Worm (Caenorhabditis elegans) whole organism, late embryonic: ENCODE results near the gene C14B1.2.

ENCODE experiments used
- C08G9.2 ChIP-seq: sonication (generic microtip); optimal IDR thresholded peaks from 2 replicates; lab custom pipeline; 2016; ENCODE audit warnings: mild to moderate bottlenecking, missing genetic modification characterization, moderate library complexity, missing compliant biosample characterization
- Y22D7AL.16 ChIP-seq: sonication (generic microtip); optimal IDR thresholded peaks from 2 replicates; lab custom pipeline; 2016; ENCODE audit warnings: missing genetic modification characterization, missing compliant biosample characterization
- ama-1 ChIP-seq: fragments of 150-350 bp; optimal IDR thresholded peaks from 2 replicates; lab custom pipeline; 2014
- ceh-2 ChIP-seq: sonication (generic microtip); optimal IDR thresholded peaks from 2 replicates; lab custom pipeline; 2016; ENCODE audit warnings: missing genotype, missing genetic modification characterization, missing compliant biosample characterization
- ceh-9 ChIP-seq: sonication (generic microtip); optimal IDR thresholded peaks from 2 replicates; lab custom pipeline; 2016; ENCODE audit warnings: mild to moderate bottlenecking, missing genetic modification characterization, inconsistent platforms, missing compliant biosample characterization
- che-1 ChIP-seq: sonication (generic microtip); optimal IDR thresholded peaks from 2 replicates; lab custom pipeline; 2016; ENCODE audit warnings: mild to moderate bottlenecking, missing genetic modification characterization, missing compliant biosample characterization
- hlh-13 ChIP-seq: fragments of 200-800 bp; sonication (Bioruptor generic); optimal IDR thresholded peaks from 2 replicates; lab custom pipeline; 2018; ENCODE audit warnings: mild to moderate bottlenecking, missing genetic modification characterization, missing compliant biosample characterization
- pag-3 ChIP-seq: sonication (generic microtip); optimal IDR thresholded peaks from 2 replicates; lab custom pipeline; 2016; ENCODE audit warnings: missing compliant biosample characterization, missing genetic modification characterization, borderline replicate concordance
- pat-9 ChIP-seq: fragments of 200-800 bp; sonication (Bioruptor generic); optimal IDR thresholded peaks from 2 replicates; lab custom pipeline; 2018; ENCODE audit warnings: mild to moderate bottlenecking, missing genetic modification characterization, moderate library complexity, missing compliant biosample characterization
- pha-2 ChIP-seq: sonication (generic microtip); optimal IDR thresholded peaks from 2 replicates; lab custom pipeline; 2017; ENCODE audit warnings: mild to moderate bottlenecking, missing genetic modification characterization, missing compliant biosample characterization
- pqm-1 ChIP-seq: sonication (generic microtip); optimal IDR thresholded peaks from 2 replicates; lab custom pipeline; 2016; ENCODE audit warnings: missing genetic modification characterization, missing compliant biosample characterization
- sox-4 ChIP-seq: sonication (generic microtip); optimal IDR thresholded peaks from 2 replicates; lab custom pipeline; 2017; ENCODE audit warnings: mild to moderate bottlenecking, missing genetic modification characterization, inconsistent platforms, missing compliant biosample characterization
- tbx-7 ChIP-seq: sonication (generic microtip); optimal IDR thresholded peaks from 2 replicates; lab custom pipeline; 2016; ENCODE audit warnings: missing genotype, missing genetic modification characterization, missing compliant biosample characterization
- unc-3 ChIP-seq, 2 experiments: fragments of 200-800 bp in 1 of 2; sonication (Bioruptor generic) in 1 of 2; sonication (generic microtip) in 1 of 2; conservative IDR thresholded peaks in 1 of 2; optimal IDR thresholded peaks in 1 of 2; 2 replicates each; pipeline versions ENCODE4 v1.3.6 to Lab custom; 2016 to 2022; ENCODE audit warnings: missing compliant biosample characterization in 2 of 2, missing genetic modification characterization in 2 of 2, missing genetic modification reagents in 1 of 2

DNA sequence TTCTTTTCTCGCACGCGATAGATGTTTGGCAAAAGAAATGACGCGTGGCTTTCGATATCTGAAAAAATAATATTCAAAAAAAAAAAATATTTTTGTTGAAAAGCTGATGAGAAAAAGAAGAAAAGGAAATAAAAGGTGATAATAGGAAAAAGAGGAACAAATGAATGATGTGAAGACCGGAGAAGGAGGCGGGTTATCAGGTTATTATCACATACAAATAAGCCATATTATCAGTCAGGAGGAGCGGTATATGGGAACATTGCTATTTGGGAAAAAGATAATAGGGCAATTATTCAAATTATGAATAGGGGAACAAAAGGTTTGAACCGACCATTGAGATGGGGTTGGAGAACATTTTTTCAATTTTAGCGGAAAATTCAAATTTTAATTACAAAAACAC is 27.9 kb upstream of the C14B1.2 start:
- TF ChIP-seq Y22D7AL.16 (tag; lab: Kevin White, UChicago) (no peak), pag-3 (tag; lab: Kevin White, UChicago) (no peak), ceh-2 (tag; lab: Kevin White, UChicago) (no peak), sox-4 (tag; lab: Kevin White, UChicago) (no peak), C08G9.2 (tag; lab: Kevin White, UChicago) (no peak), unc-3 (GFP tag; conservative IDR thresholded peaks at IDR 0.05; lab: Robert Waterston, UW) (no peak), unc-3 (tag; optimal IDR thresholded peaks at IDR 0.05; lab: Kevin White, UChicago) (no peak), pqm-1 (tag; lab: Kevin White, UChicago) (no peak), hlh-13 (GFP tag; lab: Kevin White, UChicago) (no peak), pat-9 (tag; lab: Kevin White, UChicago) (no peak), tbx-7 (tag; lab: Kevin White, UChicago) (no peak), pha-2 (tag; lab: Kevin White, UChicago) (no peak), ceh-9 (tag; lab: Kevin White, UChicago) (no peak), che-1 (tag; lab: Kevin White, UChicago) (no peak), ama-1 (lab: Kevin White, UChicago) (no peak)
